Worm (Caenorhabditis elegans) whole organism, L4/young adult: Measurements from ENCODE around the gene aptf-1.

Source experiments
- W03F9.2 ChIP-seq: fragments of 150-350 bp; optimal IDR thresholded peaks from 2 replicates; lab custom pipeline; 2014; ENCODE audit warnings: missing biosample characterization, missing genetic modification characterization
- dao-5 ChIP-seq: sonication (generic microtip); optimal IDR thresholded peaks from 2 replicates; lab custom pipeline; 2016; ENCODE audit warnings: missing genotype, missing genetic modification characterization, moderate library complexity, missing compliant biosample characterization
- him-1 ChIP-seq: sonication (generic microtip); optimal IDR thresholded peaks from 2 replicates; lab custom pipeline; 2016; ENCODE audit warnings: missing genotype, missing genetic modification reagents, missing genetic modification characterization, missing compliant biosample characterization

- TF ChIP-seq him-1 (tag; lab: Kevin White, UChicago), result no peak
- no peak for TF ChIP-seq W03F9.2 (tag; lab: Kevin White, UChicago)
- no peak for TF ChIP-seq dao-5 (tag; lab: Kevin White, UChicago)
Measured at ce11 chrII:6475180-6475737, 20.5 kb downstream of the aptf-1 start, which contains the start of gene T28D9.16.
